Fruit fly (Drosophila melanogaster) whole organism, embryonic: ENCODE data around the gene CG9628.
A peak's percentile ranks its signal among the peaks of the same experiment; 100 is the strongest.

Source experiments
- Ada2b ChIP-seq: fragments of 200-800 bp; sonication (Bioruptor generic); IDR thresholded peaks from 2 replicates; pipeline ENCODE4 v1.3.6; 2022; ENCODE audit warnings: missing biosample characterization, missing genetic modification characterization
- Atf3 ChIP-seq: fragments of 200-800 bp; sonication (Bioruptor generic); optimal IDR thresholded peaks from 3 replicates; lab custom pipeline; 2016; ENCODE audit warnings: missing biosample characterization, missing genetic modification characterization
- BEAF-32 ChIP-seq: fragments of 200-800 bp; sonication (Bioruptor generic); optimal IDR thresholded peaks from 3 replicates; lab custom pipeline; 2017; ENCODE audit warnings: missing biosample characterization, missing genetic modification characterization, mild to moderate bottlenecking, moderate library complexity, missing genetic modification reagents
- C15 ChIP-seq: fragments of 200-800 bp; sonication (Bioruptor generic); IDR thresholded peaks from 3 replicates; pipeline ENCODE4 v1.3.6; 2022; ENCODE audit warnings: missing biosample characterization, missing genetic modification characterization
- CG10366 ChIP-seq: fragments of 200-800 bp; sonication (Bioruptor generic); IDR thresholded peaks from 2 replicates; pipeline ENCODE4 v1.3.6; 2022; ENCODE audit warnings: missing biosample characterization, missing genetic modification characterization
- CG10462 ChIP-seq: fragments of 200-800 bp; sonication (Bioruptor generic); optimal IDR thresholded peaks from 2 replicates; lab custom pipeline; 2016; ENCODE audit warnings: missing biosample characterization, missing genetic modification characterization
- CG10979 ChIP-seq: fragments of 200-800 bp; sonication (Bioruptor generic); optimal IDR thresholded peaks from 2 replicates; lab custom pipeline; 2018; ENCODE audit warnings: missing biosample characterization, mild to moderate bottlenecking, missing genetic modification characterization, moderate library complexity
- CG11696 ChIP-seq: fragments of 200-800 bp; sonication (Bioruptor generic); IDR thresholded peaks from 2 replicates; pipeline ENCODE4 v1.3.6; 2022; ENCODE audit warnings: missing biosample characterization, missing genetic modification characterization
- CG12391 ChIP-seq: fragments of 200-800 bp; sonication (Bioruptor generic); optimal IDR thresholded peaks from 3 replicates; lab custom pipeline; 2018; ENCODE audit warnings: missing biosample characterization, mild to moderate bottlenecking, missing genetic modification characterization, moderate library complexity
- CG15011 ChIP-seq: fragments of 200-800 bp; sonication (Bioruptor generic); optimal IDR thresholded peaks from 3 replicates; lab custom pipeline; 2018; ENCODE audit warnings: missing biosample characterization, mild to moderate bottlenecking, missing genetic modification characterization
- CG1603 ChIP-seq: fragments of 200-800 bp; sonication (Bioruptor generic); optimal IDR thresholded peaks from 2 replicates; lab custom pipeline; 2019; ENCODE audit warnings: missing biosample characterization, mild to moderate bottlenecking, missing genetic modification characterization, moderate library complexity
- CG18476 ChIP-seq: fragments of 200-800 bp; sonication (Bioruptor generic); optimal IDR thresholded peaks from 2 replicates; lab custom pipeline; 2016; ENCODE audit warnings: missing biosample characterization, mild to moderate bottlenecking, missing genetic modification characterization
- CG30431 ChIP-seq: fragments of 200-800 bp; sonication (Bioruptor generic); optimal IDR thresholded peaks from 2 replicates; lab custom pipeline; 2017; ENCODE audit warnings: missing biosample characterization, missing genetic modification characterization
- CG31441 ChIP-seq: fragments of 200-800 bp; sonication (Bioruptor generic); IDR thresholded peaks from 2 replicates; pipeline ENCODE4 v1.3.6; 2022; ENCODE audit warnings: missing biosample characterization, missing genetic modification characterization
- CG4404 ChIP-seq: fragments of 200-800 bp; sonication (Bioruptor generic); IDR thresholded peaks from 2 replicates; pipeline ENCODE4 v1.3.6; 2022; ENCODE audit warnings: missing biosample characterization, missing genetic modification characterization
- CG4730 ChIP-seq: fragments of 200-800 bp; sonication (Bioruptor generic); IDR thresholded peaks from 2 replicates; pipeline ENCODE4 v1.3.6; 2022; ENCODE audit warnings: missing biosample characterization, missing genetic modification characterization
- CG5245 ChIP-seq: fragments of 200-800 bp; sonication (Bioruptor generic); optimal IDR thresholded peaks from 3 replicates; lab custom pipeline; 2016; ENCODE audit warnings: missing biosample characterization, missing genetic modification characterization
- CG7556 ChIP-seq: fragments of 200-800 bp; sonication (Bioruptor generic); optimal IDR thresholded peaks from 2 replicates; lab custom pipeline; 2017; ENCODE audit warnings: missing biosample characterization, mild to moderate bottlenecking, missing genetic modification characterization
- CG8290 ChIP-seq, 3 experiments: fragments of 200-800 bp; sonication (Bioruptor generic); optimal IDR thresholded peaks; 2 replicates each; lab custom pipeline; 2016 to 2019; ENCODE audit warnings: missing biosample characterization in 3 of 3, missing genetic modification characterization in 3 of 3, mild to moderate bottlenecking in 2 of 3, moderate library complexity in 1 of 3
- CG8765 ChIP-seq: fragments of 200-800 bp; sonication (Bioruptor generic); IDR thresholded peaks from 2 replicates; pipeline ENCODE4 v1.3.6; 2022; ENCODE audit warnings: missing biosample characterization, missing genetic modification characterization
- CG8924 ChIP-seq: fragments of 200-800 bp; optimal IDR thresholded peaks from 3 replicates; lab custom pipeline; 2019; ENCODE audit warnings: missing biosample characterization, mild to moderate bottlenecking, missing genetic modification characterization, moderate library complexity
- CG9797 ChIP-seq: fragments of 200-800 bp; sonication (Bioruptor generic); optimal IDR thresholded peaks from 3 replicates; lab custom pipeline; 2018; ENCODE audit warnings: missing biosample characterization, mild to moderate bottlenecking, missing genetic modification characterization
- Deaf1 ChIP-seq: fragments of 200-800 bp; optimal IDR thresholded peaks from 3 replicates; lab custom pipeline; 2019; ENCODE audit warnings: missing biosample characterization, mild to moderate bottlenecking, missing genetic modification characterization, moderate library complexity
- Dp ChIP-seq: fragments of 200-800 bp; sonication (Bioruptor generic); optimal IDR thresholded peaks from 2 replicates; lab custom pipeline; 2018; ENCODE audit warnings: missing biosample characterization, mild to moderate bottlenecking, missing genetic modification characterization, moderate library complexity
- Elba2 ChIP-seq: fragments of 200-800 bp; sonication (Bioruptor generic); optimal IDR thresholded peaks from 3 replicates; lab custom pipeline; 2016; ENCODE audit warnings: missing biosample characterization, missing genetic modification characterization
- GATAe ChIP-seq: fragments of 200-800 bp; sonication (Bioruptor generic); conservative IDR thresholded peaks from 2 replicates; pipeline ENCODE4 v1.3.6; 2022; ENCODE audit warnings: missing biosample characterization, missing genetic modification characterization
- H15 ChIP-seq: fragments of 200-800 bp; sonication (Bioruptor generic); IDR thresholded peaks from 3 replicates; pipeline ENCODE4 v1.3.6; 2022; ENCODE audit warnings: missing biosample characterization, missing genetic modification characterization
- HHEX ChIP-seq: fragments of 200-800 bp; sonication (Bioruptor generic); optimal IDR thresholded peaks from 3 replicates; lab custom pipeline; 2017; ENCODE audit warnings: missing biosample characterization, mild to moderate bottlenecking, missing genetic modification characterization, missing genetic modification reagents
- Hr39 ChIP-seq: fragments of >200 bp; optimal IDR thresholded peaks from 2 replicates; lab custom pipeline; 2017
- MESR4 ChIP-seq: fragments of 200-800 bp; sonication (Bioruptor generic); optimal IDR thresholded peaks from 2 replicates; lab custom pipeline; 2018; ENCODE audit warnings: missing biosample characterization, mild to moderate bottlenecking, missing genetic modification characterization, moderate library complexity
- NC2β ChIP-seq: fragments of 200-800 bp; sonication (Bioruptor generic); optimal IDR thresholded peaks from 2 replicates; lab custom pipeline; 2016; ENCODE audit warnings: missing biosample characterization, missing genetic modification characterization
- Sin3A ChIP-seq: fragments of >200 bp; optimal IDR thresholded peaks from 2 replicates; lab custom pipeline; 2018
- Spps ChIP-seq: fragments of 200-800 bp; sonication (Bioruptor generic); optimal IDR thresholded peaks from 2 replicates; lab custom pipeline; 2018; ENCODE audit warnings: missing biosample characterization, mild to moderate bottlenecking, missing genetic modification characterization
- Sry-β ChIP-seq: fragments of 200-800 bp; sonication (Bioruptor generic); optimal IDR thresholded peaks from 2 replicates; lab custom pipeline; 2018; ENCODE audit warnings: missing biosample characterization, mild to moderate bottlenecking, missing genetic modification characterization, moderate library complexity
- Vsx1 ChIP-seq: fragments of 200-800 bp; sonication (Bioruptor generic); optimal IDR thresholded peaks from 2 replicates; lab custom pipeline; 2017; ENCODE audit warnings: missing biosample characterization, mild to moderate bottlenecking, missing genetic modification characterization, missing genetic modification reagents
- ab ChIP-seq: fragments of 200-800 bp; sonication (Bioruptor generic); optimal IDR thresholded peaks from 2 replicates; lab custom pipeline; 2016; ENCODE audit warnings: missing biosample characterization, missing genetic modification characterization
- al ChIP-seq: fragments of 200-800 bp; sonication (Bioruptor generic); IDR thresholded peaks from 2 replicates; pipeline ENCODE4 v1.3.6; 2022; ENCODE audit warnings: missing biosample characterization, missing genetic modification characterization
- ash1 ChIP-seq: fragments of 200-800 bp; sonication (Bioruptor generic); optimal IDR thresholded peaks from 2 replicates; lab custom pipeline; 2018; ENCODE audit warnings: missing biosample characterization, mild to moderate bottlenecking, missing genetic modification characterization
- crp ChIP-seq, 2 experiments: fragments of 200-800 bp; sonication (Bioruptor generic); optimal IDR thresholded peaks; 2 replicates in 1 of 2; 3 replicates in 1 of 2; lab custom pipeline; 2017; ENCODE audit warnings: missing biosample characterization in 2 of 2, missing genetic modification characterization in 2 of 2, mild to moderate bottlenecking in 1 of 2, moderate library complexity in 1 of 2
- cwo ChIP-seq: fragments of 200-800 bp; sonication (Bioruptor generic); optimal IDR thresholded peaks from 3 replicates; lab custom pipeline; 2017; ENCODE audit warnings: missing biosample characterization, missing genetic modification characterization, mild to moderate bottlenecking, moderate library complexity, missing genetic modification reagents
- eyg ChIP-seq: fragments of 200-800 bp; sonication (Bioruptor generic); optimal IDR thresholded peaks from 3 replicates; lab custom pipeline; 2016; ENCODE audit warnings: missing biosample characterization, missing genetic modification characterization
- fd64A ChIP-seq: fragments of 200-800 bp; sonication (Bioruptor generic); optimal IDR thresholded peaks from 3 replicates; lab custom pipeline; 2018; ENCODE audit warnings: missing biosample characterization, mild to moderate bottlenecking, missing genetic modification characterization
- gce ChIP-seq: fragments of 200-800 bp; sonication (Bioruptor generic); IDR thresholded peaks from 3 replicates; pipeline ENCODE4 v1.3.6; 2022; ENCODE audit warnings: missing biosample characterization, missing genetic modification characterization
- grau ChIP-seq: fragments of 200-800 bp; optimal IDR thresholded peaks from 3 replicates; lab custom pipeline; 2019; ENCODE audit warnings: missing biosample characterization, mild to moderate bottlenecking, missing genetic modification characterization, moderate library complexity
- kay ChIP-seq: fragments of 200-800 bp; sonication (Bioruptor generic); optimal IDR thresholded peaks from 2 replicates; lab custom pipeline; 2016; ENCODE audit warnings: missing biosample characterization, missing genetic modification characterization
- pros ChIP-seq: fragments of 200-800 bp; sonication (Bioruptor generic); optimal IDR thresholded peaks from 3 replicates; lab custom pipeline; 2019; ENCODE audit warnings: missing biosample characterization, mild to moderate bottlenecking, missing genetic modification characterization, moderate library complexity
- ro ChIP-seq: fragments of 200-800 bp; sonication (Bioruptor generic); IDR thresholded peaks from 2 replicates; pipeline ENCODE4 v1.3.6; 2022; ENCODE audit warnings: missing biosample characterization, missing genetic modification characterization
- slbo ChIP-seq: fragments of 200-800 bp; sonication (Bioruptor generic); IDR thresholded peaks from 2 replicates; pipeline ENCODE4 v1.3.6; 2022; ENCODE audit warnings: missing biosample characterization, missing genetic modification characterization
- sqz ChIP-seq: fragments of 200-800 bp; sonication (Bioruptor generic); optimal IDR thresholded peaks from 3 replicates; lab custom pipeline; 2018; ENCODE audit warnings: missing biosample characterization, mild to moderate bottlenecking, missing genetic modification characterization
- vvl ChIP-seq: fragments of 200-800 bp; sonication (Bioruptor generic); IDR thresholded peaks from 2 replicates; pipeline ENCODE4 v1.3.6; 2022; ENCODE audit warnings: missing biosample characterization, missing genetic modification characterization
- yki ChIP-seq: fragments of >200 bp; optimal IDR thresholded peaks from 3 replicates; lab custom pipeline; 2018

The CG9628 gene

DNA sequence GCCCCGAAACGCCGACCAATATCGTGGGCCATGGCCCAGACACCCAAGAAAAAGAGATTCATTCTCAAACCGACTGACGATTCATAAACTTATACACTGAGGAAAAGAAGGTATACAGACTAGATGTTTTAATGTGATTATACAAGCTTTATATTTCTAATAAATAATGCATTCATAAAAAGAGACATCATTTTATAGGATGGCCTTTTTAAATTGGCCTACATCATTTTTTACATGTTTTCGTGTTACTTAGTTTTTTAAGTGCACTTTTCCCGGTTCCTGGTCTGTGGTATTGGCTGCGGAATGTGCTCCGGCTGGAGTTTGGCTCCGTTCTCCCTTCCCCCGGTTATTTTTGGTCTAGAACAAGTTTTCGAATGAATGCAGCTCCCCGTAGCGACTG is 30.0 kb downstream of the CG9628 start (continued):
- TF ChIP-seq CG1603 (tag; lab: Kevin White, UChicago) (peak; percentile 71), CG15011 (GFP tag; lab: Kevin White, UChicago) (no peak), ro (GFP tag; lab: Robert Waterston, UW) (no peak; the same call in 1 of the 2 replicates), CG8290 (GFP tag; optimal IDR thresholded peaks at IDR 0.05; lab: Kevin White, UChicago) (peak; percentile 80), CG8290 (tag; optimal IDR thresholded peaks at IDR 0.05; lab: Kevin White, UChicago) (peak in 1 of 2 experiments; percentile 48), al (GFP tag; lab: Robert Waterston, UW) (no peak; the same call in 1 of the 2 replicates), vvl (GFP tag; lab: Robert Waterston, UW) (peak; percentile 88), slbo (GFP tag; lab: Robert Waterston, UW) (peak; percentile 36), Atf3 (GFP tag; lab: Kevin White, UChicago) (peak; percentile 54), CG31441 (GFP tag; lab: Robert Waterston, UW) (peak; percentile 87), CG9797 (GFP tag; lab: Kevin White, UChicago) (no peak), CG10462 (GFP tag; lab: Kevin White, UChicago) (peak; percentile 41), Sry-β (GFP tag; lab: Kevin White, UChicago) (peak; percentile 26), H15 (GFP tag; lab: Robert Waterston, UW) (peak; percentile 50; the same call in 1 of the 3 replicates), fd64A (peak; percentile 47), yki (lab: Kevin White, UChicago) (no peak), C15 (GFP tag; lab: Robert Waterston, UW) (no peak), CG12391 (tag; lab: Kevin White, UChicago) (peak; percentile 91), Dp (GFP tag; lab: Kevin White, UChicago) (no peak), Spps (tag; lab: Kevin White, UChicago) (peak; percentile 94), HHEX (peak; percentile 60), kay (GFP tag; lab: Kevin White, UChicago) (peak; percentile 57), Ada2b (GFP tag; lab: Robert Waterston, UW) (peak; percentile 68), CG10979 (peak; percentile 95), CG8765 (GFP tag; lab: Robert Waterston, UW) (peak; percentile 45; the same call in 1 of the 2 replicates), sqz (GFP tag; lab: Kevin White, UChicago) (peak; percentile 47), CG30431 (GFP tag; lab: Kevin White, UChicago) (peak; percentile 57), BEAF-32 (GFP tag; lab: Kevin White, UChicago) (no peak), cwo (GFP tag; lab: Kevin White, UChicago) (peak; percentile 49), GATAe (GFP tag; lab: Robert Waterston, UW) (no peak), MESR4 (GFP tag; lab: Kevin White, UChicago) (no peak), pros (GFP tag; lab: Kevin White, UChicago) (no peak), CG11696 (GFP tag; lab: Robert Waterston, UW) (0 out of 2 replicates have a peak, but pooled peaks have one; percentile 35), CG4404 (GFP tag; lab: Robert Waterston, UW) (peak; percentile 54), NC2β (GFP tag; lab: Kevin White, UChicago) (peak; percentile 86), Vsx1 (GFP tag; lab: Kevin White, UChicago) (peak; percentile 32), CG5245 (GFP tag; lab: Kevin White, UChicago) (peak; percentile 73), Elba2 (GFP tag; lab: Kevin White, UChicago) (no peak), ash1 (GFP tag; lab: Kevin White, UChicago) (no peak), Sin3A (no peak), CG18476 (GFP tag; lab: Kevin White, UChicago) (peak; percentile 69), Hr39 (no peak), CG4730 (GFP tag; lab: Robert Waterston, UW) (peak; percentile 49; the same call in 1 of the 2 replicates), gce (GFP tag; lab: Robert Waterston, UW) (0 out of 3 replicates have a peak, but pooled peaks have one; percentile 54), CG7556 (GFP tag; lab: Kevin White, UChicago) (peak; percentile 75), Deaf1 (tag; lab: Kevin White, UChicago) (peak; percentile 50), CG8924 (tag; lab: Kevin White, UChicago) (peak; percentile 87), ab (peak; percentile 20), crp (GFP tag; optimal IDR thresholded peaks at IDR 0.05; lab: Kevin White, UChicago) (peak in 1 of 2 experiments; percentile 1), grau (tag; lab: Kevin White, UChicago) (peak; percentile 81), CG10366 (GFP tag; lab: Robert Waterston, UW) (peak; percentile 65), eyg (GFP tag; lab: Kevin White, UChicago) (no peak)
